Worm (Caenorhabditis elegans): Measurements from ENCODE around the gene sart-3.

Gene sart-3

ce11 chrIV:11353946-11354458, 21.2 kb upstream of the sart-3 start, which contains the start of gene T01G1.2 (continued):
- TF ChIP-seq elt-3 (tag; optimal IDR thresholded peaks at IDR 0.05), result no peak

- TF ChIP-seq nhr-71 (tag; optimal IDR thresholded peaks at IDR 0.05) (peak; percentile 22), C34B4.2 (tag; optimal IDR thresholded peaks at IDR 0.05) (no peak), nhr-11 (tag; optimal IDR thresholded peaks at IDR 0.05) (no peak), efl-3 (GFP tag; optimal IDR thresholded peaks at IDR 0.05) (no peak), snu-23 (GFP tag; optimal IDR thresholded peaks at IDR 0.05) (no peak), nhr-19 (GFP tag; conservative IDR thresholded peaks at IDR 0.05) (no peak), pax-3 (tag; optimal IDR thresholded peaks at IDR 0.05) (no peak), xbp-1 (tag; optimal IDR thresholded peaks at IDR 0.05) (no peak), ceh-63 (GFP tag; optimal IDR thresholded peaks at IDR 0.05) (no peak), ztf-11 (tag; optimal IDR thresholded peaks at IDR 0.05) (no peak), ceh-82 (tag; optimal IDR thresholded peaks at IDR 0.05) (no peak), nhr-12 (tag; optimal IDR thresholded peaks at IDR 0.05) (no peak), unc-98 (GFP tag; IDR thresholded peaks at IDR 0.05) (no peak), ces-1 (GFP tag; optimal IDR thresholded peaks at IDR 0.05) (no peak), rnt-1 (tag; optimal IDR thresholded peaks at IDR 0.05) (peak; percentile 37)
Observed at ce11 chrIV:11352768-11353167, 20.0 kb upstream of the sart-3 start.

ce11 chrIV:11351563-11351962, 18.8 kb upstream of the sart-3 start:
- TF ChIP-seq egl-13 (tag; optimal IDR thresholded peaks at IDR 0.05) (no peak), lin-39 (tag; optimal IDR thresholded peaks at IDR 0.05) (no peak), lin-15B (tag; optimal IDR thresholded peaks at IDR 0.05) (no peak), nhr-47 (tag; optimal IDR thresholded peaks at IDR 0.05) (peak; percentile 3), lin-14 (GFP tag; optimal IDR thresholded peaks at IDR 0.05) (peak; percentile 54), efl-1 (optimal IDR thresholded peaks at IDR 0.05) (no peak), efl-1 (GFP tag; optimal IDR thresholded peaks at IDR 0.05 in 1 of 2) (peak in 1 of 2 experiments; percentile 61), nhr-237 (tag; optimal IDR thresholded peaks at IDR 0.05) (no peak), pax-3 (tag; optimal IDR thresholded peaks at IDR 0.05) (no peak), nhr-71 (tag; optimal IDR thresholded peaks at IDR 0.05) (peak; percentile 10)

- TF ChIP-seq alr-1 (tag; optimal IDR thresholded peaks at IDR 0.05; ENCODE audit: borderline replicate concordance), result no peak
- no peak for TF ChIP-seq pqm-1 (tag; optimal IDR thresholded peaks at IDR 0.05)
- no peak for TF ChIP-seq nhr-12 (tag; optimal IDR thresholded peaks at IDR 0.05)
- no peak for TF ChIP-seq lin-13 (GFP tag; optimal IDR thresholded peaks at IDR 0.05)
- TF ChIP-seq fkh-10 (GFP tag; optimal IDR thresholded peaks at IDR 0.05), result no peak
- TF ChIP-seq lin-14 (GFP tag; optimal IDR thresholded peaks at IDR 0.05), result peak; percentile 93
- TF ChIP-seq mef-2 (tag; optimal IDR thresholded peaks at IDR 0.05), result no peak
- TF ChIP-seq ceh-88 (GFP tag; IDR thresholded peaks at IDR 0.05), result no peak
- TF ChIP-seq Y116A8C.19 (tag; optimal IDR thresholded peaks at IDR 0.05; ENCODE audit: borderline replicate concordance), result no peak
- TF ChIP-seq dsc-1 (tag; optimal IDR thresholded peaks at IDR 0.05), result no peak
- TF ChIP-seq C04F5.9 (tag; optimal IDR thresholded peaks at IDR 0.05), result no peak
- no peak for TF ChIP-seq zip-4 (GFP tag; optimal IDR thresholded peaks at IDR 0.05)
- no peak for TF ChIP-seq zag-1 (tag; optimal IDR thresholded peaks at IDR 0.05)
- no peak for TF ChIP-seq ceh-8 (GFP tag; optimal IDR thresholded peaks at IDR 0.05)
- TF ChIP-seq tlp-1 (tag; optimal IDR thresholded peaks at IDR 0.05), result no peak
- TF ChIP-seq unc-98 (GFP tag; IDR thresholded peaks at IDR 0.05), result peak; percentile 38; the same call in 1 of the 2 replicates
- no peak for TF ChIP-seq ceh-82 (tag; optimal IDR thresholded peaks at IDR 0.05)
- peak; percentile 47 for TF ChIP-seq snu-23 (GFP tag; optimal IDR thresholded peaks at IDR 0.05)
- no peak for TF ChIP-seq nhr-28 (tag; optimal IDR thresholded peaks at IDR 0.05)
- TF ChIP-seq fos-1 (tag; optimal IDR thresholded peaks at IDR 0.05), result no peak
- TF ChIP-seq lin-35 (GFP tag; optimal IDR thresholded peaks at IDR 0.05), result no peak
- TF ChIP-seq ceh-63 (GFP tag; optimal IDR thresholded peaks at IDR 0.05), result no peak
- peak; percentile 75 for TF ChIP-seq rnt-1 (tag; optimal IDR thresholded peaks at IDR 0.05)
- no peak for TF ChIP-seq jun-1 (tag; optimal IDR thresholded peaks at IDR 0.05)
- TF ChIP-seq nhr-77 (tag; optimal IDR thresholded peaks at IDR 0.05), result no peak
- peak; percentile 41 for TF ChIP-seq nhr-20 (tag; optimal IDR thresholded peaks at IDR 0.05)
- TF ChIP-seq mdl-1 (tag; optimal IDR thresholded peaks at IDR 0.05), result no peak
- no peak for TF ChIP-seq nhr-76 (tag; optimal IDR thresholded peaks at IDR 0.05)
- no peak for TF ChIP-seq C16A3.4 (tag; optimal IDR thresholded peaks at IDR 0.05)
- TF ChIP-seq lin-39 (tag; optimal IDR thresholded peaks at IDR 0.05), result peak; percentile 66
- TF ChIP-seq fkh-4 (tag; optimal IDR thresholded peaks at IDR 0.05; ENCODE audit: borderline replicate concordance), result no peak
Observed at ce11 chrIV:11350809-11351208, 18.0 kb upstream of the sart-3 start.

Measured in whole organism, L1 larva.